Worm (Caenorhabditis elegans) whole organism, midembryonic: Measurements from ENCODE around the gene cyp-35C1.

Experiments used
- T22C8.4 ChIP-seq: fragments of 200-800 bp; sonication (Bioruptor generic); IDR thresholded peaks from 2 replicates; pipeline ENCODE4 v1.3.6; 2022; ENCODE audit warnings: missing genetic modification characterization, missing compliant biosample characterization
- cog-1 ChIP-seq: sonication (generic microtip); optimal IDR thresholded peaks from 2 replicates; lab custom pipeline; 2016; ENCODE audit warnings: missing genetic modification characterization, missing compliant biosample characterization
- flt-1 ChIP-seq: fragments of 200-800 bp; sonication (Bioruptor generic); IDR thresholded peaks from 2 replicates; pipeline ENCODE4 v1.3.6; 2022; ENCODE audit warnings: missing genetic modification characterization, missing compliant biosample characterization
- klf-2 ChIP-seq: fragments of 200-800 bp; sonication (Bioruptor generic); conservative IDR thresholded peaks from 2 replicates; pipeline ENCODE4 v1.3.6; 2022; ENCODE audit warnings: missing genetic modification reagents, missing genetic modification characterization, missing compliant biosample characterization
- med-1 ChIP-seq: sonication (generic microtip); optimal IDR thresholded peaks from 2 replicates; lab custom pipeline; 2017; ENCODE audit warnings: missing genetic modification characterization, mild to moderate bottlenecking, missing compliant biosample characterization, antibody characterized with exemption, missing genetic modification reagents; ENCODE audit not compliant: insufficient read depth
- ref-1 ChIP-seq: fragments of 200-800 bp; sonication (Bioruptor generic); conservative IDR thresholded peaks from 2 replicates; pipeline ENCODE4 v1.3.6; 2022; ENCODE audit warnings: missing genetic modification reagents, missing genetic modification characterization, missing compliant biosample characterization
- tab-1 ChIP-seq: fragments of 200-800 bp; sonication (Bioruptor generic); IDR thresholded peaks from 2 replicates; pipeline ENCODE4 v1.3.6; 2022; ENCODE audit warnings: missing genetic modification characterization, missing compliant biosample characterization
- ztf-23 ChIP-seq: fragments of 200-800 bp; sonication (Bioruptor generic); IDR thresholded peaks from 2 replicates; pipeline ENCODE4 v1.3.6; 2022; ENCODE audit warnings: missing genetic modification reagents, missing genetic modification characterization, missing compliant biosample characterization
- ztf-29 ChIP-seq: fragments of 200-800 bp; sonication (Bioruptor generic); IDR thresholded peaks from 2 replicates; pipeline ENCODE4 v1.3.6; 2022; ENCODE audit warnings: missing genetic modification reagents, missing genetic modification characterization, missing compliant biosample characterization

Gene cyp-35C1

ce11 chrV:13898356-13898755, at the start of gene cyp-35C1:
Gene cyp-35C1, minus strand, starts transcription at chrV:13898487.
- TF ChIP-seq klf-2 = no peak
- TF ChIP-seq flt-1 (GFP tag; lab: Robert Waterston, UW) = no peak
- no peak for TF ChIP-seq tab-1 (GFP tag; lab: Robert Waterston, UW)
- TF ChIP-seq T22C8.4 (GFP tag; lab: Robert Waterston, UW) = no peak
- TF ChIP-seq med-1 (GFP tag; lab: Kevin White, UChicago) = no peak
- TF ChIP-seq ztf-23 (GFP tag; lab: Robert Waterston, UW) = no peak

- TF ChIP-seq ztf-29 = no peak
- TF ChIP-seq med-1 (GFP tag; lab: Kevin White, UChicago) = no peak
- TF ChIP-seq tab-1 (GFP tag; lab: Robert Waterston, UW) = no peak
- no peak for TF ChIP-seq klf-2
- TF ChIP-seq ref-1 (GFP tag; lab: Robert Waterston, UW) = no peak
- no peak for TF ChIP-seq flt-1 (GFP tag; lab: Robert Waterston, UW)
- no peak for TF ChIP-seq T22C8.4 (GFP tag; lab: Robert Waterston, UW)
- TF ChIP-seq cog-1 (tag; lab: Kevin White, UChicago) = no peak
- TF ChIP-seq ztf-23 (GFP tag; lab: Robert Waterston, UW) = no peak
Measured at ce11 chrV:13946385-13947019, 48.2 kb upstream of the cyp-35C1 start, which contains the start of the genes srx-10 and clec-226. Gene srx-10, minus strand, starts transcription at chrV:13946485. Gene clec-226, plus strand, starts transcription at chrV:13946969.

DNA sequence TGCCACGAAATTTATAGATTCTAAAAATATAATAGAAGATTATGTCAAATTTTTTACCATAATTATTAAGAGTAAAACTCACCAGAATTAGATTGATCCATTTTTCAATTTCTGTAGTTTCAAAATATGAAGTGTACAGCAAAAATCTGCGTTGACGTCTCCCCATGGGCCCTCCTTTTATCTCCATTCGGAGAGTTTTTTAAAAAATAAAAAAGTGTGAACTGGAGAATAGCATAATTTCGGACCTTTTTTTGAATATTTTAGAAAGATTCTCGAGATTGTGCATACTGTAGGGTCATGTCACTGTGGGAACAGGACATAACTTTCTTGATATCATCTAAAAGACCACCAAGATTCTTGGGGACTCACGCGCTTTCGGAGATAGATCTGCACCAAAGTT, 43.8 kb upstream of the cyp-35C1 start, which contains the start of gene dpr-1:
Gene dpr-1 (minus strand): TSS at position 101 of the 400 bp plus-strand sequence.
- no peak for TF ChIP-seq flt-1 (GFP tag; lab: Robert Waterston, UW)
- TF ChIP-seq ztf-29 = no peak
- TF ChIP-seq ref-1 (GFP tag; lab: Robert Waterston, UW) = no peak
- no peak for TF ChIP-seq tab-1 (GFP tag; lab: Robert Waterston, UW)

DNA sequence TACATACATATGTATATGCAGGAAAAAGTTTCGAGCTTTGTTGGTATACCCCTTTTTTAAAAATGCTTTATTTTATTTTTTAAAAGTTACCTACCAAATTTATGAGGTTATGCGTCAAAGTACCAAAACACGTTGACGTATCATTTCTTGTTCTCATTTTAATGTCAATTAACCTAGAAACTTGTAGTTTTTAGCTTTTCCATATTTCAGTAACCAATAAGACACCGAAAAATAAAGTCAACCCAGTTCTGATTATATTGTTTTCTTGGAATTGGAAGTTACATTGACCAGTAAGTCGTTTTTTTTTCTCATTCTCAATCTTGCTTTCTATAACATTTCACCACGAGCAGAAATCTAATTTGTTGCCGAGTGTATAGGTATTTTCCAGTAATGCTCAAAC, 38.6 kb upstream of the cyp-35C1 start, which contains the start of gene srw-145:
Gene srw-145 (plus strand): TSS at position 301 of the 400 bp plus-strand sequence.
- no peak for TF ChIP-seq cog-1 (tag; lab: Kevin White, UChicago)
- no peak for TF ChIP-seq tab-1 (GFP tag; lab: Robert Waterston, UW)

DNA sequence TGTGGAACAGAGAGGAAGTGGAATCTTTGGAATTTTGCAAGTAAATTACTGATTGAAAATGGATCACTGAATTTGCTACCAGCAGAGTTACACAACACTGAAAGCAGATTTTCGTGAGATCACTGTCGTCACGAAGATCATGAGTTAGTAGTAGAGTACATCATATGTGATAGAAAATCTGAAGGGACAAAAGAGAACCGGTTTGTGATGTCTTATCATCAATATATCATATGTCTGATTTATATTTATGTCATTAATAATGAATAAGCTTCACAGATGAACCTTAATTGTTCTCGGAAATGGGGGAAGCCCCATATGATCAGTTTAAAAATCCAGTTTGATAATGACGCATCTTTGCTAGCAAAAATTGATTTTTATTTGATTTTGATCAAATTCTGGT, 37.8 kb upstream of the cyp-35C1 start:
- TF ChIP-seq med-1 (GFP tag; lab: Kevin White, UChicago) (no peak), ref-1 (GFP tag; lab: Robert Waterston, UW) (no peak), cog-1 (tag; lab: Kevin White, UChicago) (no peak), ztf-29 (no peak), klf-2 (no peak), flt-1 (GFP tag; lab: Robert Waterston, UW) (no peak), tab-1 (GFP tag; lab: Robert Waterston, UW) (no peak), T22C8.4 (GFP tag; lab: Robert Waterston, UW) (no peak), ztf-23 (GFP tag; lab: Robert Waterston, UW) (no peak)

DNA sequence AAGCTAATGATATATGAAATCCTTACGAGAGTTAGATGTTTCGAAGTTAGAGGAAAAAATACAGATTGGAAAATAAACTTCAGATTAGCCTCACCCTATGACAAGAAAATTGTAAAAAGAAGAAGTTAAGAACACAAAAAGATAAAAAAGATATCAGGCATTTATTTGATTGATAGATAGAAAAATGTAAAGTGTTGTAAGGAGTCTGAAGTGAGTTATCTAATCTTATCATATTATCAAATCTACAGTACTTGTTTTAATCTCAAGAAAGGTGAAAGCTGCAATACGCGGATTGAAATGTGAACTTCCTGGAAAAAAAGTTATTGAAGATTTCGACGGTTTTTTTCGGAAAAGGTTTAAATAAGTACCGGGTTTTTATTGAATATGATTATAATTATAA, 37.1 kb upstream of the cyp-35C1 start:
- no peak for TF ChIP-seq med-1 (GFP tag; lab: Kevin White, UChicago)
- no peak for TF ChIP-seq flt-1 (GFP tag; lab: Robert Waterston, UW)
- no peak for TF ChIP-seq ztf-23 (GFP tag; lab: Robert Waterston, UW)
- no peak for TF ChIP-seq tab-1 (GFP tag; lab: Robert Waterston, UW)

DNA sequence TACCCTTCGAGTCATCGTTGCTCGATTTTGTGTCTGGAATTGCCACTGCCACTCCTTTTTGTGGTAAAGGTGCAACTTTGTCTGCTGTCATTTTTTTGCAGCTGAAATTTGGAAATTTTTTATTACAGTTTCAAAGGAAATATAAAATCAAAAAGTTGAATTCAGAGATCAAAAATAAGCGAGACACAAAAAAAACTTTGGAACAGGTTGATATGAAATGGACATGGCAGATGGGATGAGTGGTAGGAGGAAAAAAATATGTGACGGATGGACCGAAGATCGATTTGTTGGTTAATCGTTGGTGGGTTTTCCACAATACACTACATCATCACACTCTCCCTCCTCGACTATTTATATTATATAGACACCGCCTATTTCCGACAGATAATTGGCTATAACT, 36.3 kb upstream of the cyp-35C1 start, which contains the start of gene R10D12.1:
Gene R10D12.1 (minus strand): TSS at position 101 of the 400 bp plus-strand sequence.
- TF ChIP-seq cog-1 (tag; lab: Kevin White, UChicago) = no peak
- TF ChIP-seq klf-2 = no peak
- TF ChIP-seq med-1 (GFP tag; lab: Kevin White, UChicago) = no peak
- TF ChIP-seq ref-1 (GFP tag; lab: Robert Waterston, UW) = no peak
- TF ChIP-seq ztf-29 = no peak
- TF ChIP-seq tab-1 (GFP tag; lab: Robert Waterston, UW) = no peak
- TF ChIP-seq flt-1 (GFP tag; lab: Robert Waterston, UW) = no peak
- no peak for TF ChIP-seq ztf-23 (GFP tag; lab: Robert Waterston, UW)
- no peak for TF ChIP-seq T22C8.4 (GFP tag; lab: Robert Waterston, UW)

DNA sequence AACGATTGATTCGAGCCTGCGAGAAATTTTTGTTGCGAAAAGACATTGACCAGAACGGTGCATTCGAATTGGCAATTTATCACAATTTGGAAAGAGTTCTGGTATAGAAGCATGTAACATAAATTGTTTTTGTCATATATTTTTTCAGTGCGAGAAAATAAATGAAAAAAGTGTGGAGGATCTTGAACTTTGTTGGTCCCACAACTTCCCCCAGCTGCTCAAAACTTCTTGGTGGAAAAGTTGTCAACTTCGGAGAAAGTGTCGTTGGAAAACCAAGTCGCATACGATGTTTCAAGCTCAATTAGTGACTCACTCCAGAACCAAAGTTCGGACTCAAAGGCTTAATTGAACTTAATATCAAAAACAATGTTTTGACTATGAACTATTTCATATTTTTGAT, 33.7 kb upstream of the cyp-35C1 start:
- no peak for TF ChIP-seq cog-1 (tag; lab: Kevin White, UChicago)

DNA sequence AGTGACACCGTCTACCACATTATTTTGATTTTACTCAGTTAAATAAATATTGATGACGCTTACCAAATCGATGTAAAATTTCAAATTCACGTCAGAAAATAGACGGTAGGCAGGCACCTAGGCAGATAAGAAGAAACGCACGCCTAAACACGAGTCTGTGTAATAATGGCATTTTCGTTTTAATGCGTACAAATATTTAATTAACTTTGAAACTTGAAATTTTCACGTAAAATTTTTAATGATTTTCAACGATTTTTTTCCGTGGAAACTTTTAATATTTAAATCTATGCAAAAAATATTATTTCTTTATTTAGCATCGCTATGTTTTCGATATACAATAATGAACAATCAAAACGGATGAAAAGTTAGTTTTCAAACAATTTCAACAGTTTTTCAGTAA, 32.9 kb upstream of the cyp-35C1 start, which contains the start of gene C06B3.16:
Gene C06B3.16 (plus strand): TSS at position 301 of the 400 bp plus-strand sequence.
- TF ChIP-seq tab-1 (GFP tag; lab: Robert Waterston, UW) = no peak

DNA sequence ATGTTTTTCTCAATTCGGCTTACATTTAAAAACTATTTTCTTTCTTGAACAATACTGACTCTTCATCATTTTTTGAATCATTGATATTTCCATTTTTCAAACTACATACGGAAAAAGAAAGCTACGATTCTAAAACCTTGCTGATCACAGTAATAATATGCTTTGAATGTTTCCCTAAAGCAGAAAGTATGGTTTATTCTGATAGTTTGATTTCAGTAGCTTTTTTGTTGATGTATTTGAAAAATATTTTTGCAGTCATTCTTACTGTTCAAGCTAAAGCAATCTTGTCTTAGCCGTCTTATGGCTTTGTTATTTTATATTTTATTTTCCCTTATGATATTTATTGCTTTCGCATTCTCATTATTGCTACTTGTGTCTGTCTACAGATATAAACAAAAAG, 31.2 kb upstream of the cyp-35C1 start, which contains the start of gene srxa-13:
Gene srxa-13 (plus strand): TSS at position 301 of the 400 bp plus-strand sequence.
- TF ChIP-seq ref-1 (GFP tag; lab: Robert Waterston, UW) = no peak
- no peak for TF ChIP-seq flt-1 (GFP tag; lab: Robert Waterston, UW)
- TF ChIP-seq klf-2 = no peak
- no peak for TF ChIP-seq cog-1 (tag; lab: Kevin White, UChicago)
- TF ChIP-seq ztf-23 (GFP tag; lab: Robert Waterston, UW) = no peak

DNA sequence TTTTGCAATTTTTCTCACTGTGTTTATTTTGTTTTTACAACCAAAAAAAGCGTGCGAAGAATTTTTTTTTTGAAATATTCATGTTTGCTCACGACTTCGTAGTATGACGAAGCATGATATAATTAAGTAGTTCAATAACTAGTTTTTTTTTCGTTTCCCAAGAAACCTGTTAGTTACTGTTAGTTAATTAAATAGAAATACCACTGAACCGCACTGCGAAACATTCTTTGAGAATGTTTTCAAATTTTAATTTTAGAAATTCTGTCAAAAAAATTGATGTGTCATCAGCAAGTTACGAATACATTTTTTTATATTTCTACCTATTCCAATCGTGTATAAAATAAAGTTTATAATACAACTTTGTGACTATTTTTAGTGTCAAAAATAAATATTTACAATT, 28.1 kb upstream of the cyp-35C1 start, which contains the start of gene srxa-12:
Gene srxa-12 (plus strand): TSS at position 301 of the 400 bp plus-strand sequence.
- TF ChIP-seq ztf-23 (GFP tag; lab: Robert Waterston, UW) (no peak), klf-2 (no peak), T22C8.4 (GFP tag; lab: Robert Waterston, UW) (no peak), cog-1 (tag; lab: Kevin White, UChicago) (no peak), flt-1 (GFP tag; lab: Robert Waterston, UW) (no peak), med-1 (GFP tag; lab: Kevin White, UChicago) (no peak)
